Worm (Caenorhabditis elegans) whole organism, L1 larva: ENCODE data around the gene T28F3.11.

Experiments used
- C16A3.4 ChIP-seq: fragments of 150-350 bp; optimal IDR thresholded peaks from 2 replicates; lab custom pipeline; 2014; ENCODE audit warnings: missing biosample characterization, missing genetic modification characterization
- C34B4.2 ChIP-seq: sonication (generic microtip); optimal IDR thresholded peaks from 2 replicates; lab custom pipeline; 2017; ENCODE audit warnings: mild to moderate bottlenecking, missing genetic modification characterization, missing compliant biosample characterization
- F16B12.6 ChIP-seq: fragments of 150-350 bp; optimal IDR thresholded peaks from 2 replicates; lab custom pipeline; 2014; ENCODE audit warnings: missing biosample characterization, missing genetic modification characterization
- Y116A8C.19 ChIP-seq: sonication (generic microtip); optimal IDR thresholded peaks from 2 replicates; lab custom pipeline; 2016; ENCODE audit warnings: missing compliant biosample characterization, missing genetic modification characterization, borderline replicate concordance
- alr-1 ChIP-seq: fragments of 200-800 bp; sonication (Bioruptor generic); optimal IDR thresholded peaks from 2 replicates; lab custom pipeline; 2018; ENCODE audit warnings: borderline replicate concordance, mild to moderate bottlenecking, missing genetic modification characterization, missing compliant biosample characterization
- ceh-63 ChIP-seq: fragments of 200-800 bp; sonication (Bioruptor generic); optimal IDR thresholded peaks from 2 replicates; lab custom pipeline; 2018; ENCODE audit warnings: mild to moderate bottlenecking, missing genetic modification characterization, missing compliant biosample characterization
- ceh-8 ChIP-seq: fragments of 200-800 bp; sonication (Bioruptor generic); optimal IDR thresholded peaks from 2 replicates; lab custom pipeline; 2018; ENCODE audit warnings: mild to moderate bottlenecking, missing genetic modification characterization, moderate library complexity, missing compliant biosample characterization
- ceh-90 ChIP-seq: sonication (generic microtip); optimal IDR thresholded peaks from 2 replicates; lab custom pipeline; 2016; ENCODE audit warnings: missing genetic modification characterization, missing compliant biosample characterization
- efl-3 ChIP-seq: fragments of 200-800 bp; sonication (Bioruptor generic); optimal IDR thresholded peaks from 2 replicates; lab custom pipeline; 2018; ENCODE audit warnings: mild to moderate bottlenecking, missing genetic modification characterization, missing compliant biosample characterization
- egl-13 ChIP-seq: sonication (generic microtip); optimal IDR thresholded peaks from 2 replicates; lab custom pipeline; 2016; ENCODE audit warnings: missing genotype, missing genetic modification reagents, missing genetic modification characterization, missing compliant biosample characterization
- egl-27 ChIP-seq, 2 experiments: fragments of 150-350 bp in 1 of 2; sonication (generic microtip); optimal IDR thresholded peaks; 3 replicates each; lab custom pipeline; 2017 to 2018; ENCODE audit warnings: missing biosample characterization in 2 of 2, missing genetic modification characterization in 2 of 2, missing genetic modification reagents in 2 of 2
- elt-2 ChIP-seq: sonication (generic microtip); optimal IDR thresholded peaks from 2 replicates; lab custom pipeline; 2016; ENCODE audit warnings: missing genetic modification characterization, mild to moderate bottlenecking, inconsistent platforms, missing compliant biosample characterization, missing genetic modification reagents
- ets-5 ChIP-seq: fragments of 200-800 bp; sonication (Bioruptor generic); IDR thresholded peaks from 2 replicates; pipeline ENCODE4 v1.3.6; 2022; ENCODE audit warnings: missing genetic modification characterization, missing compliant biosample characterization
- fkh-8 ChIP-seq: sonication (generic microtip); optimal IDR thresholded peaks from 2 replicates; lab custom pipeline; 2016; ENCODE audit warnings: mild to moderate bottlenecking, missing genetic modification characterization, missing compliant biosample characterization
- grh-1 ChIP-seq: fragments of 200-800 bp; sonication (Bioruptor generic); IDR thresholded peaks from 2 replicates; pipeline ENCODE4 v1.3.6; 2022; ENCODE audit warnings: missing genetic modification reagents, missing genetic modification characterization, missing compliant biosample characterization
- hlh-17 ChIP-seq: fragments of 200-800 bp; sonication (Bioruptor generic); optimal IDR thresholded peaks from 2 replicates; lab custom pipeline; 2018; ENCODE audit warnings: missing genetic modification characterization, mild to moderate bottlenecking, missing compliant biosample characterization, moderate library complexity, borderline replicate concordance
- hlh-4 ChIP-seq: sonication (generic microtip); optimal IDR thresholded peaks from 2 replicates; lab custom pipeline; 2016; ENCODE audit warnings: mild to moderate bottlenecking, missing genetic modification characterization, missing compliant biosample characterization
- hpl-2 ChIP-seq: fragments of 150-350 bp; optimal IDR thresholded peaks from 2 replicates; lab custom pipeline; 2014; ENCODE audit warnings: missing biosample characterization, missing genetic modification reagents, missing genetic modification characterization
- jun-1 ChIP-seq: fragments of 150-350 bp; optimal IDR thresholded peaks from 2 replicates; lab custom pipeline; 2014; ENCODE audit warnings: missing biosample characterization, missing genetic modification reagents, missing genetic modification characterization
- lin-13 ChIP-seq: fragments of 150-350 bp; optimal IDR thresholded peaks from 2 replicates; lab custom pipeline; 2014; ENCODE audit warnings: missing biosample characterization, missing genetic modification reagents, missing genetic modification characterization
- lin-14 ChIP-seq: fragments of 200-800 bp; sonication (Bioruptor generic); optimal IDR thresholded peaks from 2 replicates; lab custom pipeline; 2018; ENCODE audit warnings: mild to moderate bottlenecking, missing genetic modification characterization, moderate library complexity, missing compliant biosample characterization
- lir-3 ChIP-seq: sonication (generic microtip); optimal IDR thresholded peaks from 2 replicates; lab custom pipeline; 2016; ENCODE audit warnings: mild to moderate bottlenecking, missing genetic modification characterization, moderate library complexity, missing compliant biosample characterization; ENCODE audit not compliant: poor library complexity
- mab-9 ChIP-seq: fragments of 200-800 bp; sonication (Bioruptor generic); IDR thresholded peaks from 2 replicates; pipeline ENCODE4 v1.3.6; 2022; ENCODE audit warnings: missing genetic modification reagents, missing genetic modification characterization, missing compliant biosample characterization
- mep-1 ChIP-seq: fragments of 150-350 bp; optimal IDR thresholded peaks from 2 replicates; lab custom pipeline; 2014; ENCODE audit warnings: missing biosample characterization, missing genetic modification characterization
- nhr-11 ChIP-seq: fragments of 150-350 bp; optimal IDR thresholded peaks from 2 replicates; lab custom pipeline; 2014; ENCODE audit warnings: missing biosample characterization, missing genetic modification characterization
- nhr-12 ChIP-seq: sonication (generic microtip); optimal IDR thresholded peaks from 2 replicates; lab custom pipeline; 2017; ENCODE audit warnings: missing biosample characterization, missing genetic modification characterization
- nhr-19 ChIP-seq: fragments of 200-800 bp; sonication (Bioruptor generic); conservative IDR thresholded peaks from 2 replicates; pipeline ENCODE4 v1.3.6; 2022; ENCODE audit warnings: missing genetic modification characterization, missing compliant biosample characterization
- nhr-20 ChIP-seq: sonication (generic microtip); optimal IDR thresholded peaks from 2 replicates; lab custom pipeline; 2016; ENCODE audit warnings: mild to moderate bottlenecking, missing genetic modification characterization, missing compliant biosample characterization
- nhr-237 ChIP-seq: fragments of 150-350 bp; optimal IDR thresholded peaks from 2 replicates; lab custom pipeline; 2014; ENCODE audit warnings: missing biosample characterization, missing genetic modification characterization
- nhr-28 ChIP-seq: fragments of 150-350 bp; optimal IDR thresholded peaks from 2 replicates; lab custom pipeline; 2014; ENCODE audit warnings: missing biosample characterization, missing genetic modification characterization
- nhr-47 ChIP-seq: sonication (generic microtip); optimal IDR thresholded peaks from 2 replicates; lab custom pipeline; 2016; ENCODE audit warnings: mild to moderate bottlenecking, missing genetic modification characterization, moderate library complexity, missing compliant biosample characterization
- nhr-84 ChIP-seq: sonication (generic microtip); optimal IDR thresholded peaks from 2 replicates; lab custom pipeline; 2017; ENCODE audit warnings: missing biosample characterization, missing genetic modification characterization
- nhr-85 ChIP-seq: sonication (generic microtip); peaks from one replicate; lab custom pipeline; 2016; ENCODE audit warnings: missing genetic modification characterization, inconsistent platforms, missing compliant biosample characterization
- nhr-90 ChIP-seq: sonication (generic microtip); optimal IDR thresholded peaks from 2 replicates; lab custom pipeline; 2016; ENCODE audit warnings: mild to moderate bottlenecking, missing genetic modification characterization, missing compliant biosample characterization; ENCODE audit not compliant: poor library complexity
- pag-3 ChIP-seq: sonication (generic microtip); optimal IDR thresholded peaks from 2 replicates; lab custom pipeline; 2017; ENCODE audit warnings: missing genetic modification characterization, mild to moderate bottlenecking, missing compliant biosample characterization, antibody characterized with exemption, borderline replicate concordance; ENCODE audit not compliant: insufficient read depth
- pax-3 ChIP-seq: fragments of 200-800 bp; sonication (Bioruptor generic); optimal IDR thresholded peaks from 2 replicates; lab custom pipeline; 2018; ENCODE audit warnings: mild to moderate bottlenecking, missing genetic modification characterization, moderate library complexity, missing compliant biosample characterization
- pqm-1 ChIP-seq: sonication (generic microtip); optimal IDR thresholded peaks from 3 replicates; lab custom pipeline; 2017; ENCODE audit warnings: missing biosample characterization, missing genetic modification characterization
- rnt-1 ChIP-seq: sonication (generic microtip); optimal IDR thresholded peaks from 2 replicates; lab custom pipeline; 2016; ENCODE audit warnings: mild to moderate bottlenecking, missing genetic modification characterization, moderate library complexity, missing compliant biosample characterization
- snpc-4 ChIP-seq: fragments of 150-350 bp; optimal IDR thresholded peaks from 2 replicates; lab custom pipeline; 2014; ENCODE audit warnings: missing biosample characterization, missing genetic modification characterization
- snu-23 ChIP-seq: sonication (generic microtip); optimal IDR thresholded peaks from 2 replicates; lab custom pipeline; 2016; ENCODE audit warnings: missing genetic modification characterization, missing compliant biosample characterization
- sox-4 ChIP-seq: sonication (generic microtip); optimal IDR thresholded peaks from 2 replicates; lab custom pipeline; 2016; ENCODE audit warnings: missing genetic modification characterization, missing compliant biosample characterization
- sptf-1 ChIP-seq: fragments of 150-350 bp; optimal IDR thresholded peaks from 2 replicates; lab custom pipeline; 2014; ENCODE audit warnings: missing biosample characterization, missing genetic modification characterization
- sup-37 ChIP-seq: fragments of 200-800 bp; sonication (Bioruptor generic); optimal IDR thresholded peaks from 2 replicates; lab custom pipeline; 2018; ENCODE audit warnings: mild to moderate bottlenecking, missing genetic modification characterization, missing compliant biosample characterization
- tbx-2 ChIP-seq: sonication (generic microtip); optimal IDR thresholded peaks from 2 replicates; lab custom pipeline; 2016; ENCODE audit warnings: missing genetic modification characterization, missing compliant biosample characterization
- tlp-1 ChIP-seq: fragments of 150-350 bp; optimal IDR thresholded peaks from 2 replicates; lab custom pipeline; 2014; ENCODE audit warnings: missing biosample characterization, missing genetic modification characterization
- unc-130 ChIP-seq: fragments of 150-350 bp; optimal IDR thresholded peaks from 2 replicates; lab custom pipeline; 2017; ENCODE audit warnings: missing biosample characterization, missing genetic modification characterization, inconsistent platforms
- unc-62 ChIP-seq: fragments of 150-350 bp; optimal IDR thresholded peaks from 2 replicates; lab custom pipeline; 2014; ENCODE audit warnings: missing biosample characterization, missing genetic modification reagents, missing genetic modification characterization
- vab-15 ChIP-seq: sonication (generic microtip); optimal IDR thresholded peaks from 2 replicates; lab custom pipeline; 2017; ENCODE audit warnings: missing genotype, mild to moderate bottlenecking, missing genetic modification characterization, missing compliant biosample characterization
- xbp-1 ChIP-seq: sonication (generic microtip); optimal IDR thresholded peaks from 2 replicates; lab custom pipeline; 2016; ENCODE audit warnings: missing genetic modification characterization, missing compliant biosample characterization
- ztf-4 ChIP-seq: fragments of 150-350 bp; optimal IDR thresholded peaks from 2 replicates; lab custom pipeline; 2014; ENCODE audit warnings: missing biosample characterization, missing genetic modification characterization

Gene T28F3.11

DNA sequence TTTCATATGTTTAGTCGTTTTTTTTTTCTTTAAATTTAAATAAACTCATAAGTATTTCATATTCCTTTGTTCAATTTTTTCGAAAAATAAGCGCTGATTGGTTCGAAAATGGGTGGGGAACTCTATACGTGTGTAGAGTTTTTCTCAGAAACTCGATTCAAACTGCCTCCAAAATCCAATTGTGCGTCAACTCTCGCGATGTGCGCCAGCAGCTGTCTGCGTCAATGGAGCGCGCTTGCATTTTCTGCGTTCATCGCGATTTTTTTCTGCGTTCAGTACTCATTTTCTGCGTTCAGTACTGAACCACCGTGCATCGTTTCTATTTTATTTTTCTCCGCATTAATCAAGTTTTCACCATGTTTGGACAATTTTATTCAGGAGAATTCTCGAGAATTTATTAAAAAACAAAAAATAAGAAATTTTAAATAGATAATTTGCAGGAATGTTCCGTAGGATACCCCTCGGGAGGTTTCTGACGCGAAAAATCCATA, 41.7 kb downstream of the T28F3.11 start, which contains the start of gene eelo-2 (continued):
- TF ChIP-seq egl-13 (tag; lab: Kevin White, UChicago) (peak; percentile 97), egl-27 (tag; optimal IDR thresholded peaks at IDR 0.05; lab: Kevin White, UChicago) (peak; percentile 48 to 88), rnt-1 (tag; lab: Kevin White, UChicago) (peak; percentile 99), sup-37 (GFP tag; lab: Kevin White, UChicago) (peak; percentile 98), grh-1 (GFP tag; lab: Robert Waterston, UW) (peak; percentile 98), ztf-4 (tag; lab: Kevin White, UChicago) (peak; percentile 97), pag-3 (tag; lab: Kevin White, UChicago) (peak; percentile 74), lin-14 (GFP tag; lab: Kevin White, UChicago) (peak; percentile 99), Y116A8C.19 (tag; lab: Kevin White, UChicago) (no peak), tlp-1 (no peak), hlh-17 (GFP tag; lab: Kevin White, UChicago) (no peak), lir-3 (tag; lab: Kevin White, UChicago) (peak; percentile 94), sptf-1 (tag; lab: Kevin White, UChicago) (no peak), mab-9 (GFP tag; lab: Robert Waterston, UW) (peak; percentile 98), nhr-47 (tag; lab: Kevin White, UChicago) (peak; percentile 99), vab-15 (tag; lab: Kevin White, UChicago) (peak; percentile 88), F16B12.6 (tag; lab: Kevin White, UChicago) (peak; percentile 79), xbp-1 (tag; lab: Kevin White, UChicago) (peak; percentile 98), efl-3 (peak; percentile 91), mep-1 (peak; percentile 100), pqm-1 (tag; lab: Kevin White, UChicago) (peak; percentile 92), hlh-4 (no peak), elt-2 (peak; percentile 94), nhr-85 (tag; lab: Kevin White, UChicago) (peak; percentile 99), lin-13 (GFP tag; lab: Kevin White, UChicago) (peak; percentile 99), unc-130 (tag; lab: Kevin White, UChicago) (peak; percentile 99), fkh-8 (tag; lab: Kevin White, UChicago) (peak; percentile 99), unc-62 (GFP tag; lab: Kevin White, UChicago) (peak; percentile 33), tbx-2 (tag; lab: Kevin White, UChicago) (peak; percentile 99), nhr-20 (tag; lab: Kevin White, UChicago) (peak; percentile 99), snpc-4 (tag; lab: Kevin White, UChicago) (peak; percentile 95), nhr-237 (tag; lab: Kevin White, UChicago) (peak; percentile 97), nhr-90 (tag; lab: Kevin White, UChicago) (peak; percentile 99), nhr-28 (tag; lab: Kevin White, UChicago) (no peak), ceh-90 (tag; lab: Kevin White, UChicago) (peak; percentile 68), snu-23 (peak; percentile 99), pax-3 (tag; lab: Kevin White, UChicago) (peak; percentile 98), ceh-63 (GFP tag; lab: Kevin White, UChicago) (no peak), hpl-2 (GFP tag; lab: Kevin White, UChicago) (peak; percentile 92), nhr-11 (tag; lab: Kevin White, UChicago) (peak; percentile 97), ets-5 (no peak)

DNA sequence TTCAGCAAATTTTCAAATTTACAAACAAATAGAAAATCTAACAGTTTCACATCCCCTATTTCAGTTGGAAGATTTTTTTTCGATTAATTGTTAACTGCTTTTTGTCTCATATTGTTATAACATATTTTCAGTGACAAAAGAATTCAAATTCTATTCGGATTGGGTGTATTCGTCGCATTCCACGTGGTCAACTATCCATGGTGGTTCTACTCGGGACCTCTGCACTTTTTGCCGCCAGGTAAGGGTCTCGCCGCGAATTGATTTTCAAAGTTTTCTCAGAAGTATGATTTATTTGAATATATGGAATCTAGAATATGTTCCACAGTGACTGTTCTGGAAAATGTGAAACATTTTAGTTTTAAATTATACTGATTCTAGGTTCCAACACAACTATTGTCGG, 42.9 kb downstream of the T28F3.11 start:
- TF ChIP-seq nhr-19 (GFP tag; lab: Robert Waterston, UW) (no peak), ceh-8 (no peak), hlh-17 (GFP tag; lab: Kevin White, UChicago) (no peak), pax-3 (tag; lab: Kevin White, UChicago) (no peak), nhr-47 (tag; lab: Kevin White, UChicago) (no peak), nhr-90 (tag; lab: Kevin White, UChicago) (no peak), elt-2 (no peak), nhr-84 (no peak), nhr-12 (no peak), alr-1 (tag; lab: Kevin White, UChicago) (no peak), sup-37 (GFP tag; lab: Kevin White, UChicago) (no peak), Y116A8C.19 (tag; lab: Kevin White, UChicago) (no peak), C16A3.4 (tag; lab: Kevin White, UChicago) (no peak), grh-1 (GFP tag; lab: Robert Waterston, UW) (no peak), tlp-1 (no peak), C34B4.2 (no peak), pqm-1 (tag; lab: Kevin White, UChicago) (no peak), sox-4 (tag; lab: Kevin White, UChicago) (no peak), lin-13 (GFP tag; lab: Kevin White, UChicago) (no peak), jun-1 (tag; lab: Kevin White, UChicago) (no peak)
